Fruit fly (Drosophila melanogaster) whole organism: ENCODE results near the gene CG8927.

Experiments
- CG8478 ChIP-seq: fragments of >200 bp; optimal IDR thresholded peaks from 2 replicates; lab custom pipeline; 2018; ENCODE audit warnings: inconsistent platforms
- Dll ChIP-seq: fragments of >200 bp; optimal IDR thresholded peaks from 2 replicates; lab custom pipeline; 2017
- EcR ChIP-seq, 2 experiments: fragments of >200 bp; optimal IDR thresholded peaks; 2 replicates each; lab custom pipeline; 2017; ENCODE audit warnings: missing biosample characterization in 2 of 2, missing genetic modification characterization in 2 of 2, missing genetic modification reagents in 2 of 2
- pan ChIP-seq: fragments of >200 bp; optimal IDR thresholded peaks from 2 replicates; lab custom pipeline; 2017
- psq ChIP-seq: fragments of >200 bp; optimal IDR thresholded peaks from 2 replicates; lab custom pipeline; 2017
- usp ChIP-seq: fragments of >200 bp; optimal IDR thresholded peaks from 2 replicates; lab custom pipeline; 2017; ENCODE audit warnings: missing biosample characterization, missing genetic modification characterization, mixed read lengths

The CG8927 gene

dm6 chr3R:16222300-16222903, 41.6 kb downstream of the CG8927 start:
- peak in 1 of 2 experiments; percentile 83 for TF ChIP-seq EcR (GFP tag; optimal IDR thresholded peaks at IDR 0.05; lab: Kevin White, UChicago)
- TF ChIP-seq CG8478 (lab: Kevin White, UChicago), result no peak
- TF ChIP-seq Dll (lab: Kevin White, UChicago), result no peak

- TF ChIP-seq psq (no peak), pan (lab: Kevin White, UChicago) (no peak), EcR (GFP tag; optimal IDR thresholded peaks at IDR 0.05; lab: Kevin White, UChicago) (no peak), usp (GFP tag; lab: Kevin White, UChicago) (no peak), Dll (lab: Kevin White, UChicago) (no peak), CG8478 (lab: Kevin White, UChicago) (no peak)
Measured at dm6 chr3R:16223252-16224037, 42.6 kb downstream of the CG8927 start.

DNA sequence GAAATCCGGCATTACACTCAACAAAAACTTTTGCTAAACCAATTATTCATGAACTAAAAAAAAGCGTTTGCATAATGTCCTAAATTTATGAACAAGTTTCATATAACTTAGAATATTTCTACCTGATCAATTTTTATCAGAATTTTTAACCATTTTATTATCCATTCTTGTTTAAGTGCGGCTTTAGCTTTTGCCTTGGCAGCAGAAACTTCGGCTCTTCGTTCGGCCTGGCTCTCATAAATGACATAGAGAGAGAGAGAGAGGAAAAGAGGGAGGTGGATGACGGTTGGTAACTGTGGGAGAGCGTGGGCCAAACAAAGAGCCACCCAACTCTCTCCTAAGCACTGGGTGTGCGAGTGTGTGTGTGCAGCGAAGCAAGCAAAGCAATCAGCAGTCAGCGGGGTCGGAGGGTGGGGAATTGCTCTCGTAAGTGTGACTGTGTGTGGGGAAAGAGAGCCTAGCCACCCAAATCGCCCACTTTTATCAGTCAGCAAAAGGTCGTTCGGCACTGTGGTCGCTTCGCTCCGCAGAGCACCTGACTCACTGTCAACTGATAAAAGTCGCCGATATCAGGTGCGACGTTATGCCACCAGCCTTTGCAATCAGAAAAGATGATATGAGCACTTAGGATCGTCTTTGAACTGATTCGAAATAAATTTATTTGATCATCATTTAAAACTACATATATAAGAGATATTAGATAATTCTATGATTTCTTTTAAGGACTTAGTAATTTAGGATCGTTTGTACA, 43.8 kb downstream of the CG8927 start:
- TF ChIP-seq Dll (lab: Kevin White, UChicago), result peak; percentile 96
- TF ChIP-seq EcR (GFP tag; optimal IDR thresholded peaks at IDR 0.05; lab: Kevin White, UChicago), result peak in 1 of 2 experiments; percentile 26
- no peak for TF ChIP-seq usp (GFP tag; lab: Kevin White, UChicago)

DNA sequence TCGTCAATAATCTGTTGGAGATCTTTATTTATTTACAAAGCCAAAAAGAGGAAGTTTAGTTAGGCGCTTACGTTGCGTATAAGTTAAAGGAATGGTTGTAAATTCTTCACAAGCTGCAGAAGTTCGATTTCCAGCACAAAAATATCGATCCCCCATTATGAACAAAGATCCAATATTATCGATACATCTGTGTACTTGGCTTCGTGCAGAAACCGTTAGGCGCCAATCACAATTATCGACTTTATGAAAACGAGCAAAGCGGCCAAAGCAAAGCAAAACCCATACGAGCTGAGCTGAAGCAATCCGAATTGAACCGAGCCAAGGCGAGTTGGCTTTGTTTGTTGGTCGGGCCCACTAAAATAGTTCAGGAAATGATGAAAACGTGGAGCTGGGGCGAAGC, 44.5 kb downstream of the CG8927 start, which contains the start of gene tara:
tara (plus strand) TSS at position 301 of the 400 bp plus-strand sequence.
- TF ChIP-seq psq (no peak), Dll (lab: Kevin White, UChicago) (no peak), pan (lab: Kevin White, UChicago) (no peak), usp (GFP tag; lab: Kevin White, UChicago) (no peak), EcR (GFP tag; optimal IDR thresholded peaks at IDR 0.05; lab: Kevin White, UChicago) (no peak), CG8478 (lab: Kevin White, UChicago) (no peak)

- TF ChIP-seq pan (lab: Kevin White, UChicago), result no peak
- TF ChIP-seq usp (GFP tag; lab: Kevin White, UChicago), result no peak
- no peak for TF ChIP-seq psq
- no peak for TF ChIP-seq CG8478 (lab: Kevin White, UChicago)
- TF ChIP-seq Dll (lab: Kevin White, UChicago), result no peak
- TF ChIP-seq EcR (GFP tag; optimal IDR thresholded peaks at IDR 0.05; lab: Kevin White, UChicago), result no peak
Measured at dm6 chr3R:16225760-16226159, 44.9 kb downstream of the CG8927 start.

dm6 chr3R:16227074-16227473, 46.3 kb downstream of the CG8927 start:
- TF ChIP-seq CG8478 (lab: Kevin White, UChicago) (no peak), Dll (lab: Kevin White, UChicago) (no peak), pan (lab: Kevin White, UChicago) (no peak), psq (no peak), usp (GFP tag; lab: Kevin White, UChicago) (no peak), EcR (GFP tag; optimal IDR thresholded peaks at IDR 0.05; lab: Kevin White, UChicago) (no peak)

- no peak for TF ChIP-seq pan (lab: Kevin White, UChicago)
- TF ChIP-seq psq, result no peak
- TF ChIP-seq CG8478 (lab: Kevin White, UChicago), result no peak
- no peak for TF ChIP-seq EcR (GFP tag; optimal IDR thresholded peaks at IDR 0.05; lab: Kevin White, UChicago)
- TF ChIP-seq Dll (lab: Kevin White, UChicago), result no peak
- TF ChIP-seq usp (GFP tag; lab: Kevin White, UChicago), result no peak
Measured at dm6 chr3R:16228719-16229704, 48.2 kb downstream of the CG8927 start.

DNA sequence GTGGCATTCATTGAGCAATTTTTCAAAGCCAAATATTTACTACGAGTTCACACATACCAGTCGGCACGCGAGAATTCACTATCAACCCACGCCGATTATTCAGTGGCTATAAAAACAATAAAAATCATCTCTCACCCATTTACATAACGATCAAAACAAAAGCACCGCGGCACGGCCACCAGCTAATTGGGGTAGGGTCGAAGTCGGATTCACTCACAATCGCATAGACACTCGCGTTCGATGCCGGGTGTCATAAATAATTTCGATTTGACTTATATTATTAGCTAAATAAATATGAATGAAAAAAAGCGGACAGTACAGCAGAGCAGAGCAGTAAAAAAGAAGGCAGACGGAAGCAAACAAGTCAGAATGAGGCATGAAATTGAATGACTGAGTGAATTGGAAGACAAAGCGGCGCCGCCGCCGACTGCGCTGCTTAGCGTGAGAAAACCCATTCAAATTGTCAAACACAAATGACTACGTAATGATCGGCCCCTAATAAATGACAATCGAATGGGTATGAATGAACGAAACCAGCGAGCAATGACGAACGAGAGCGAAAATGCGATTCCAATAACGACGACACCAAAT, 49.4 kb downstream of the CG8927 start:
- TF ChIP-seq Dll (lab: Kevin White, UChicago), result no peak
- no peak for TF ChIP-seq CG8478 (lab: Kevin White, UChicago)

DNA sequence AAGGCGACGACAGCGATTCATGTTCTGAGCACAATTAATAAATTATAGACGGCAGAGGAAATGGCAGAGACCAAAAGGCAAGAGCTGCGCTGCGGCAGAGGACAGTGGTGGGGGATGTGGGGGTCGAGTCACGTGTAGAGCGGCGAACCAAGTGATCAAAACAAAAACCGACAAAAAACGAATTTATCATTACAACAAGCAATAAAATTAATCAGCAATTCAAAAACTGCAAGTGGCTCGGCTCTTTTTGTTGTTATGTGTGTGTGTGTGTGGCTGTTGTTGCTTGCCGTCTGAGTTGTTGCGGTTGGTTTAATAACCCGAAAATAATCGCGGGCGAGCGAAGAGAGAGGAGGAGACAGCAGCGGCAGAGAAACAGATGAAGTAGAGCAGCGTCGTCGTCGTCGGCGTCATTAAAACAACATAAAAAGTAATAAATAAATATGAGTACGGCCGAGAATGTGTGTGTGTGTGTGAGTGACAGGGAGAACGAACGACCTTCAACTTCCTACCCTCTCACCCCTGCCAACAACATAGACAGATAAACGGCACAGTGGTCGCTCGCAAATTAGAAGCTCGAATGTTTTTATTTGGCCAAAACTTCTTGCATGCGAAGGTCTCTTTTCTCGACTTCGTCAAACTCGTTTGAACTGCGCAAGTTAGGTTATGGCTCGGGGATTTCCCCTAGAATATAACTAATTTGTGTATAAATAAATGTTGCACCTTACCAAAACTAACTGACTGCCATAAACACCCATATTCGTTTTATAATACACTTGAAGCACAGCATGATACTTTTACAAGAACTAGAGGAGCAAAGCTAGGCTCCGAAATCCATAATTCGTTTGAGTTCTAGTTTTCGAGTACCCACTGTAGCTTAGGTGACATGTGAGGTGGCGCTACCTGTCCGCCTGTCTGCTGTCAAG, 50.8 kb downstream of the CG8927 start:
- peak; percentile 7 to 60 for TF ChIP-seq EcR (GFP tag; optimal IDR thresholded peaks at IDR 0.05; lab: Kevin White, UChicago)
- no peak for TF ChIP-seq Dll (lab: Kevin White, UChicago)

DNA sequence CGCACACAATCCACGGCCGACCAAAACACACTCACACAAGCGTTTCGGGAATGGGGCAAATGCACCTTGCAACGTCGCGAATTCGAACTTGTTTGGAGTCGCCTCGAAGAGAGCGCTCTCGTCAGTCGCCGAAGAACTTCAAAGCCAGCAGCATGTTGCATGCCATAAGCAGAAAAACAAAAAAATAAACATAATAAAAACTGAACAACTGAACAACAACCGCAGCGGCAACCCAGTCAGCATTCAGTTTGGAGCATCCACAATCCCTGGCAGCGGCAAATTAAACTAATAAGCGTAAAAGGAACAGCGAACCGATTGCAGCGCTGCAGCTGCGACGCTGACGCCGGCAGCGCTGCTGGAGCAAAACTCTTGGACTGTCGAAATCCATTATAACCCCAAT, 51.7 kb downstream of the CG8927 start:
- TF ChIP-seq pan (lab: Kevin White, UChicago) (no peak), psq (no peak), Dll (lab: Kevin White, UChicago) (no peak), EcR (GFP tag; optimal IDR thresholded peaks at IDR 0.05; lab: Kevin White, UChicago) (no peak), CG8478 (lab: Kevin White, UChicago) (no peak), usp (GFP tag; lab: Kevin White, UChicago) (no peak)
